Worm (Caenorhabditis elegans): Measurements from ENCODE around the gene ZK697.8.

The ZK697.8 gene

DNA sequence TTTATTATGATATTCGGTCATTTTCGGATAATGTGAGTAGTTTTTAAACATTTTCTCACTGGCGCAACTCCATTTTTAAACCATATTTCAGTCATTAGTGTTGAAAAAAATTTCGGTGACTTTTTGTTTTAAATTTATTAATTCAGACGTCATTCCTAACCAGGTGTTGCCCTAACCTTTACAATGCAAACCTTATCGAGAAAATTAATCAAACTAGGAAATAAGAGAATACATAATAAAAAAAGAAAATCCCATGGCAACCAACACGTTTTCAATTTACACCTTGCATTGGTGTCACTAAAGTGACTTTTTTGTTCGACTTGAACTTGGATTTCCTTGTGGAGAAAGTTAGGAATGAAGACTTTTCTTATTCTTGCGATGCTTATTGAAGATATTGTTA lies 39.2 kb upstream of the ZK697.8 start, which contains the start of gene F36H9.2:
Gene F36H9.2, plus strand, starts transcription at position 301 of the 400 bp plus-strand sequence.
- TF ChIP-seq B0336.3 (GFP tag; IDR thresholded peaks at IDR 0.05) (no peak), rcor-1 (GFP tag; IDR thresholded peaks at IDR 0.05) (no peak), ceh-91 (GFP tag; IDR thresholded peaks at IDR 0.05) (no peak), dpl-1 (GFP tag; optimal IDR thresholded peaks at IDR 0.05) (no peak), Y67H2A.10 (GFP tag; conservative IDR thresholded peaks at IDR 0.05) (no peak), fkh-3 (tag; optimal IDR thresholded peaks at IDR 0.05) (no peak), F55B11.4 (tag; optimal IDR thresholded peaks at IDR 0.05; ENCODE audit: borderline replicate concordance, insufficient read depth) (no peak), nfyb-1 (GFP tag; IDR thresholded peaks at IDR 0.05) (no peak)

ce11 chrV:1781922-1782321 lies 33.0 kb upstream of the ZK697.8 start, which contains the start of gene F36H9.5:
Gene F36H9.5 (minus strand): TSS chrV:1782022.
- TF ChIP-seq T07F8.4 (tag; optimal IDR thresholded peaks at IDR 0.05) = no peak
- no peak for TF ChIP-seq ceh-40 (GFP tag; IDR thresholded peaks at IDR 0.05)
- no peak for TF ChIP-seq nhr-90 (tag; optimal IDR thresholded peaks at IDR 0.05)
- TF ChIP-seq gei-17 (GFP tag; optimal IDR thresholded peaks at IDR 0.05) = no peak
- no peak for TF ChIP-seq repo-1 (tag; optimal IDR thresholded peaks at IDR 0.05)
- no peak for TF ChIP-seq lin-35 (GFP tag; optimal IDR thresholded peaks at IDR 0.05)
- TF ChIP-seq efl-1 (GFP tag; optimal IDR thresholded peaks at IDR 0.05) = no peak
- TF ChIP-seq hmg-20 (GFP tag; IDR thresholded peaks at IDR 0.05) = no peak
- no peak for TF ChIP-seq mxl-1 (tag; optimal IDR thresholded peaks at IDR 0.05)

DNA sequence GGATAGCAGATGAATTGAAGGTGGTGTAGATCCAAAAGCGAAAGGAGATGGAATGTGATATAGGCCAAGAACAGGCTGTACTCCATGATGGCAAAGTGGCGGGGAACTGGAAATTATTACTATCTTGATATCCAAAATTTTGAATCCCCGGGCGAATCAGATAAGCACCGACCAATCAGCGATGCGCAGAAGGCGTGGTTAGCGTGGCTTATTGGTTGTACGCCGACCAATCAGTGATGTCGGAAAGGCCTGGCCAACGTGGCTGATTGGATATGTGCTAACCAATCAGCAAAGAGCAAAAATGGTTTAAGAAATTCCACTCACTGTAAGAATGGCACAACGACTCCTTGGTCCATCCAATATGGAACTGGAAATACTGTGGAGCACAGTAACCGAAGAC lies 31.0 kb upstream of the ZK697.8 start:
- TF ChIP-seq nfyb-1 (GFP tag; IDR thresholded peaks at IDR 0.05) (peak; percentile 58; the same call in 1 of the 2 replicates), F55B11.4 (tag; optimal IDR thresholded peaks at IDR 0.05; ENCODE audit: borderline replicate concordance, insufficient read depth) (no peak)

DNA sequence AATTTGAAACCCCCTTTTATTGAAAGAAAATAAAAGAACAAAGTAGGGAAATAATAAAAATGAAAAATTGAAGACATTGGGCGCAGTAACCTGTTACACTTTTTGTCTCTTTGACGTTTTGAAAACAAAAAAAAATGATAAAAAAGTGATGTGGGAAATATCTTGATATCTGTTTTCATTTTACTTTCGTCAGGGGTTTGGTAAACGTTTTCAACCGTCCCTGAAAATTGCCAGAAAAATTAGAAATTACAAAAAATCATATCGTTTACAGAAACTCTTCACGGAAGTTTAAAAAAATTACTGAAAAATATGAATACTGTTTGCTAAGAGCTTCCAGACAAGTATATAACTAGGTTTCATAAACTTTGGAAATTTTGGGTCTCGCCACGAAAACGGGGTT lies 30.2 kb upstream of the ZK697.8 start, which contains the start of gene F36H9.4:
Gene F36H9.4, minus strand, starts transcription at position 101 of the 400 bp plus-strand sequence.
- TF ChIP-seq snpc-4 (GFP tag; optimal IDR thresholded peaks at IDR 0.05) (no peak), snpc-4 (tag; optimal IDR thresholded peaks at IDR 0.05) (no peak), nfya-1 (tag; optimal IDR thresholded peaks at IDR 0.05; ENCODE audit: borderline replicate concordance, insufficient read depth) (no peak), mxl-1 (tag; optimal IDR thresholded peaks at IDR 0.05) (no peak), aptf-3 (GFP tag; IDR thresholded peaks at IDR 0.05) (no peak), chd-7 (tag; optimal IDR thresholded peaks at IDR 0.05) (no peak)

- TF ChIP-seq sdz-38 (tag; optimal IDR thresholded peaks at IDR 0.05) = no peak
These were observed 26.1 kb upstream of the ZK697.8 start, which contains the start of gene F36H9.7 for ce11 chrV:1774874-1775589. Gene F36H9.7 (minus strand): TSS chrV:1774924.

ce11 chrV:1773120-1773519 lies 24.2 kb upstream of the ZK697.8 start:
- TF ChIP-seq mcd-1 (GFP tag; IDR thresholded peaks at IDR 0.05) = 0 out of 2 replicates have a peak, but pooled peaks have one; percentile 10
- TF ChIP-seq lsl-1 (GFP tag; optimal IDR thresholded peaks at IDR 0.05) = peak; percentile 77
- TF ChIP-seq D2030.7 (GFP tag; IDR thresholded peaks at IDR 0.05) = 0 out of 2 replicates have a peak, but pooled peaks have one; percentile 16
- TF ChIP-seq let-607 (tag; optimal IDR thresholded peaks at IDR 0.05) = no peak
- no peak for TF ChIP-seq cebp-1 (GFP tag; IDR thresholded peaks at IDR 0.05)
- TF ChIP-seq cebp-1 (tag; optimal IDR thresholded peaks at IDR 0.05) = no peak
- no peak for TF ChIP-seq ceh-40 (GFP tag; IDR thresholded peaks at IDR 0.05)
- peak; percentile 12 for TF ChIP-seq nhr-80 (tag; optimal IDR thresholded peaks at IDR 0.05)
- TF ChIP-seq Y56A3A.18 (GFP tag; IDR thresholded peaks at IDR 0.05) = no peak
